Fruit fly (Drosophila melanogaster) whole organism, embryonic: ENCODE data around the gene zen2.

Experiments used
- B-H1 ChIP-seq: fragments of 200-800 bp; sonication (Bioruptor generic); IDR thresholded peaks from 3 replicates; pipeline ENCODE4 v1.3.6; 2022; ENCODE audit warnings: missing biosample characterization, missing genetic modification characterization
- CG10209 ChIP-seq: fragments of 200-800 bp; sonication (Bioruptor generic); optimal IDR thresholded peaks from 3 replicates; lab custom pipeline; 2017; ENCODE audit warnings: missing biosample characterization, mild to moderate bottlenecking, missing genetic modification characterization, missing genetic modification reagents
- CG10462 ChIP-seq: fragments of 200-800 bp; sonication (Bioruptor generic); optimal IDR thresholded peaks from 2 replicates; lab custom pipeline; 2016; ENCODE audit warnings: missing biosample characterization, missing genetic modification characterization
- CG12155 ChIP-seq: fragments of 200-800 bp; sonication (Bioruptor generic); optimal IDR thresholded peaks from 3 replicates; lab custom pipeline; 2016; ENCODE audit warnings: missing biosample characterization, missing genetic modification characterization
- CG12391 ChIP-seq: fragments of 200-800 bp; sonication (Bioruptor generic); optimal IDR thresholded peaks from 3 replicates; lab custom pipeline; 2018; ENCODE audit warnings: missing biosample characterization, mild to moderate bottlenecking, missing genetic modification characterization, moderate library complexity
- CG14441 ChIP-seq: fragments of 200-800 bp; sonication (Bioruptor generic); IDR thresholded peaks from 2 replicates; pipeline ENCODE4 v1.3.6; 2022; ENCODE audit warnings: missing biosample characterization, missing genetic modification characterization
- CG1529 ChIP-seq: fragments of 200-800 bp; sonication (Bioruptor generic); optimal IDR thresholded peaks from 3 replicates; lab custom pipeline; 2018; ENCODE audit warnings: missing biosample characterization, missing genetic modification characterization
- CG16815 ChIP-seq: fragments of 200-800 bp; sonication (Bioruptor generic); optimal IDR thresholded peaks from 3 replicates; lab custom pipeline; 2017; ENCODE audit warnings: missing biosample characterization, mild to moderate bottlenecking, missing genetic modification characterization
- CG17328 ChIP-seq: fragments of 200-800 bp; sonication (Bioruptor generic); IDR thresholded peaks from 2 replicates; pipeline ENCODE4 v1.3.6; 2022; ENCODE audit warnings: missing biosample characterization, missing genetic modification characterization
- CG17802 ChIP-seq: fragments of 200-800 bp; sonication (Bioruptor generic); optimal IDR thresholded peaks from 2 replicates; lab custom pipeline; 2018; ENCODE audit warnings: missing biosample characterization, mild to moderate bottlenecking, missing genetic modification characterization, moderate library complexity
- CG2199 ChIP-seq: fragments of 200-800 bp; sonication (Bioruptor generic); IDR thresholded peaks from 3 replicates; pipeline ENCODE4 v1.3.6; 2022; ENCODE audit warnings: missing biosample characterization, missing genetic modification characterization
- CG2712 ChIP-seq: fragments of 200-800 bp; optimal IDR thresholded peaks from 3 replicates; lab custom pipeline; 2019; ENCODE audit warnings: missing biosample characterization, mild to moderate bottlenecking, missing genetic modification characterization, moderate library complexity
- CG3847 ChIP-seq: fragments of 200-800 bp; sonication (Bioruptor generic); IDR thresholded peaks from 2 replicates; pipeline ENCODE4 v1.3.6; 2022; ENCODE audit warnings: missing biosample characterization, missing genetic modification characterization
- CG4820 ChIP-seq: fragments of 200-800 bp; sonication (Bioruptor generic); optimal IDR thresholded peaks from 3 replicates; lab custom pipeline; 2016; ENCODE audit warnings: missing biosample characterization, missing genetic modification characterization
- CG6254 ChIP-seq: fragments of 200-800 bp; sonication (Bioruptor generic); optimal IDR thresholded peaks from 3 replicates; lab custom pipeline; 2017; ENCODE audit warnings: mild to moderate bottlenecking, missing biosample characterization, missing genetic modification reagents, missing genetic modification characterization
- CG6654 ChIP-seq: fragments of 200-800 bp; sonication (Bioruptor generic); optimal IDR thresholded peaks from 2 replicates; lab custom pipeline; 2017; ENCODE audit warnings: missing biosample characterization, mild to moderate bottlenecking, missing genetic modification characterization
- CG6689 ChIP-seq: fragments of 200-800 bp; sonication (Bioruptor generic); IDR thresholded peaks from 2 replicates; pipeline ENCODE4 v1.3.6; 2022; ENCODE audit warnings: missing biosample characterization, missing genetic modification characterization
- CG7839 ChIP-seq: fragments of 200-800 bp; sonication (Bioruptor generic); optimal IDR thresholded peaks from 3 replicates; lab custom pipeline; 2018; ENCODE audit warnings: missing biosample characterization, mild to moderate bottlenecking, missing genetic modification characterization, moderate library complexity
- CG8359 ChIP-seq: fragments of 200-800 bp; sonication (Bioruptor generic); optimal IDR thresholded peaks from 2 replicates; lab custom pipeline; 2017; ENCODE audit warnings: missing biosample characterization, mild to moderate bottlenecking, missing genetic modification characterization, borderline replicate concordance
- CG9437 ChIP-seq: fragments of 200-800 bp; sonication (Bioruptor generic); optimal IDR thresholded peaks from 2 replicates; lab custom pipeline; 2018; ENCODE audit warnings: missing biosample characterization, mild to moderate bottlenecking, missing genetic modification characterization
- D ChIP-seq, 2 experiments: fragments of 200-800 bp in 1 of 2; fragments of >200 bp in 1 of 2; sonication (Bioruptor generic) in 1 of 2; optimal IDR thresholded peaks; 2 replicates in 1 of 2; 3 replicates in 1 of 2; lab custom pipeline; 2017; ENCODE audit warnings: mild to moderate bottlenecking in 1 of 2, missing biosample characterization in 1 of 2, missing genetic modification characterization in 1 of 2, missing genetic modification reagents in 1 of 2
- HmgD ChIP-seq: fragments of 200-800 bp; sonication (Bioruptor generic); optimal IDR thresholded peaks from 3 replicates; lab custom pipeline; 2016; ENCODE audit warnings: missing biosample characterization, missing genetic modification characterization
- Hsf ChIP-seq: fragments of 200-800 bp; sonication (Bioruptor generic); optimal IDR thresholded peaks from 3 replicates; lab custom pipeline; 2016; ENCODE audit warnings: missing biosample characterization, missing genetic modification characterization
- Nf-YC ChIP-seq: fragments of 200-800 bp; optimal IDR thresholded peaks from 3 replicates; lab custom pipeline; 2019; ENCODE audit warnings: missing biosample characterization, mild to moderate bottlenecking, missing genetic modification characterization, moderate library complexity
- Pdp1 ChIP-seq, 2 experiments: fragments of 200-800 bp; sonication (Bioruptor generic); optimal IDR thresholded peaks; 3 replicates each; lab custom pipeline; 2016; ENCODE audit warnings: missing biosample characterization in 2 of 2, missing genetic modification characterization in 2 of 2, mild to moderate bottlenecking in 1 of 2, moderate library complexity in 1 of 2
- Scr ChIP-seq: fragments of 200-800 bp; sonication (Bioruptor generic); IDR thresholded peaks from 2 replicates; pipeline ENCODE4 v1.3.6; 2022; ENCODE audit warnings: missing biosample characterization, missing genetic modification characterization; ENCODE audit not compliant: partially characterized antibody
- Sox102F ChIP-seq: fragments of 200-800 bp; sonication (Bioruptor generic); optimal IDR thresholded peaks from 2 replicates; lab custom pipeline; 2018; ENCODE audit warnings: missing biosample characterization, mild to moderate bottlenecking, missing genetic modification characterization, moderate library complexity
- Trl ChIP-seq, 3 experiments: fragments of >200 bp in 2 of 3; fragments of 200-800 bp in 1 of 3; sonication (Bioruptor generic) in 1 of 3; optimal IDR thresholded peaks; 2 replicates in 1 of 3; 3 replicates in 2 of 3; lab custom pipeline; 2016 to 2017; ENCODE audit warnings: missing biosample characterization in 1 of 3, missing genetic modification characterization in 1 of 3
- Xbp1 ChIP-seq: fragments of 200-800 bp; sonication (Bioruptor generic); optimal IDR thresholded peaks from 3 replicates; lab custom pipeline; 2016; ENCODE audit warnings: missing biosample characterization, mild to moderate bottlenecking, missing genetic modification characterization
- ap ChIP-seq: fragments of 200-800 bp; sonication (Bioruptor generic); IDR thresholded peaks from 2 replicates; pipeline ENCODE4 v1.3.6; 2022; ENCODE audit warnings: missing biosample characterization, missing genetic modification characterization
- ara ChIP-seq: fragments of 200-800 bp; sonication (Bioruptor generic); IDR thresholded peaks from 2 replicates; pipeline ENCODE4 v1.3.6; 2022; ENCODE audit warnings: missing biosample characterization, missing genetic modification characterization
- br ChIP-seq: fragments of >200 bp; optimal IDR thresholded peaks from 2 replicates; lab custom pipeline; 2017
- chif ChIP-seq, 2 experiments: fragments of 200-800 bp; sonication (Bioruptor generic); optimal IDR thresholded peaks; 3 replicates each; lab custom pipeline; 2016; ENCODE audit warnings: missing biosample characterization in 2 of 2, missing genetic modification characterization in 2 of 2
- eve ChIP-seq, 2 experiments: fragments of >200 bp; optimal IDR thresholded peaks; 2 replicates each; lab custom pipeline; 2017; ENCODE audit warnings: missing biosample characterization in 2 of 2, missing genetic modification characterization in 2 of 2
- fd102C ChIP-seq: fragments of 200-800 bp; sonication (Bioruptor generic); optimal IDR thresholded peaks from 2 replicates; lab custom pipeline; 2018; ENCODE audit warnings: missing biosample characterization, mild to moderate bottlenecking, missing genetic modification characterization, moderate library complexity
- gsb-n ChIP-seq: fragments of 200-800 bp; sonication (Bioruptor generic); optimal IDR thresholded peaks from 3 replicates; lab custom pipeline; 2018; ENCODE audit warnings: missing biosample characterization, mild to moderate bottlenecking, missing genetic modification characterization
- gt ChIP-seq: fragments of 200-800 bp; sonication (Bioruptor generic); IDR thresholded peaks from 2 replicates; pipeline ENCODE4 v1.3.6; 2022; ENCODE audit warnings: missing biosample characterization, missing genetic modification characterization
- ken ChIP-seq: fragments of 200-800 bp; sonication (Bioruptor generic); IDR thresholded peaks from 3 replicates; pipeline ENCODE4 v1.3.6; 2022; ENCODE audit warnings: missing biosample characterization, missing genetic modification characterization
- lola ChIP-seq, 3 experiments: fragments of >200 bp in 2 of 3; fragments of 200-800 bp in 1 of 3; sonication (Bioruptor generic) in 1 of 3; optimal IDR thresholded peaks; 2 replicates each; lab custom pipeline; 2017 to 2019; ENCODE audit warnings: missing biosample characterization in 3 of 3, missing genetic modification characterization in 3 of 3, mild to moderate bottlenecking in 1 of 3, moderate library complexity in 1 of 3
- onecut ChIP-seq: fragments of 200-800 bp; sonication (Bioruptor generic); IDR thresholded peaks from 2 replicates; pipeline ENCODE4 v1.3.6; 2022; ENCODE audit warnings: missing biosample characterization, missing genetic modification characterization
- pb ChIP-seq: fragments of 200-800 bp; sonication (Bioruptor generic); optimal IDR thresholded peaks from 3 replicates; lab custom pipeline; 2016; ENCODE audit warnings: missing biosample characterization, missing genetic modification characterization
- peb ChIP-seq: fragments of 200-800 bp; sonication (Bioruptor generic); IDR thresholded peaks from 2 replicates; pipeline ENCODE4 v1.3.6; 2022; ENCODE audit warnings: missing biosample characterization, missing genetic modification characterization
- phol ChIP-seq: fragments of 200-800 bp; sonication (Bioruptor generic); optimal IDR thresholded peaks from 3 replicates; lab custom pipeline; 2018; ENCODE audit warnings: missing biosample characterization, mild to moderate bottlenecking, missing genetic modification characterization, moderate library complexity
- pum ChIP-seq: fragments of 200-800 bp; sonication (Bioruptor generic); optimal IDR thresholded peaks from 2 replicates; lab custom pipeline; 2016; ENCODE audit warnings: missing biosample characterization, missing genetic modification characterization
- pzg ChIP-seq: fragments of 200-800 bp; sonication (Bioruptor generic); optimal IDR thresholded peaks from 3 replicates; lab custom pipeline; 2018; ENCODE audit warnings: missing biosample characterization, mild to moderate bottlenecking, missing genetic modification characterization, moderate library complexity
- tll ChIP-seq, 2 experiments: fragments of 200-800 bp in 1 of 2; fragments of >200 bp in 1 of 2; sonication (Bioruptor generic) in 1 of 2; optimal IDR thresholded peaks; 2 replicates each; lab custom pipeline; 2017 to 2019; ENCODE audit warnings: missing biosample characterization in 2 of 2, missing genetic modification characterization in 2 of 2, mild to moderate bottlenecking in 1 of 2, moderate library complexity in 1 of 2
- tx ChIP-seq: fragments of 200-800 bp; sonication (Bioruptor generic); optimal IDR thresholded peaks from 2 replicates; lab custom pipeline; 2016; ENCODE audit warnings: missing biosample characterization, missing genetic modification characterization
- zen ChIP-seq: fragments of 200-800 bp; sonication (Bioruptor generic); optimal IDR thresholded peaks from 3 replicates; lab custom pipeline; 2018; ENCODE audit warnings: missing biosample characterization, mild to moderate bottlenecking, missing genetic modification characterization, moderate library complexity

zen2 gene

DNA sequence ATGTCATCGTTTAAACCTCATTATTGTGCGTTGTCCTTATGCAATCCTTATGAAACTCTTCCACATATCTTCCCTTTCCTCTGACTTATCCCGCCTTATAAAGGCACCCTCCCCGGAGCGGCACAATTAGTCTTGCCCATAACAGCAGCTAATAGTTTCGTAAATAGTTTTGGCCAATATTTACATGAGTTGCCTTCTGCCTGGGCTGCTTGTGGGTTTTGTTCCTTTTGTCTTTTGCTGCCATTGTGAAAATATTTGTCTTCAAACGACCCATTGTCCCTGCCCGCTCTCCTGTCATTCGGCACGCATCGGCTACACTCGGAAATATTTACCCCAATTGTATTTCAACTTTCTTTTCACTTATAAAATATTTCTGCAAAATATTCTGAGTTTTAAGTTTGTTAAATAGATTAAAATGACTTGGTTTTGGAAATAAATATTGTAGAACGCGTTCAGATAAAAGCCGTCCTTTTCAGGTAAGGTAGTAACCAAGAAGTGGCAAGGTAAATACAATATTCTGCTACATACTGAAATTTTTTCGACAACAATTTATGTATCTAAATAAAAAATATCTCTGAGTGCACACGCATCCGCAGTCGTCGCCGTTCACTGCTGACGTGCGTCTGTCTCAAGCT, 20.3 kb downstream of the zen2 start (continued):
- TF ChIP-seq lola (GFP tag; optimal IDR thresholded peaks at IDR 0.05; lab: Kevin White, UChicago) (peak in 1 of 3 experiments; percentile 77), CG16815 (GFP tag; lab: Kevin White, UChicago) (peak; percentile 1), CG9437 (GFP tag; lab: Kevin White, UChicago) (peak; percentile 11), Pdp1 (GFP tag; optimal IDR thresholded peaks at IDR 0.05; lab: Kevin White, UChicago) (peak in 1 of 2 experiments; percentile 37), pb (GFP tag; lab: Kevin White, UChicago) (peak; percentile 30), B-H1 (GFP tag; lab: Robert Waterston, UW) (no peak), CG7839 (tag; lab: Kevin White, UChicago) (peak; percentile 47), CG6654 (GFP tag; lab: Kevin White, UChicago) (peak; percentile 13), Hsf (peak; percentile 40), CG6689 (GFP tag; lab: Robert Waterston, UW) (0 out of 2 replicates have a peak, but pooled peaks have one; percentile 22), CG8359 (peak; percentile 34), ara (GFP tag; lab: Robert Waterston, UW) (0 out of 2 replicates have a peak, but pooled peaks have one; percentile 40), Nf-YC (tag; lab: Kevin White, UChicago) (no peak), br (lab: Kevin White, UChicago) (no peak), onecut (0 out of 2 replicates have a peak, but pooled peaks have one; percentile 18), zen (peak; percentile 94), CG2199 (GFP tag; lab: Robert Waterston, UW) (no peak), Sox102F (GFP tag; lab: Kevin White, UChicago) (peak; percentile 27), Xbp1 (GFP tag; lab: Kevin White, UChicago) (peak; percentile 37), CG6254 (peak; percentile 27), CG17802 (tag; lab: Kevin White, UChicago) (no peak), tx (GFP tag; lab: Kevin White, UChicago) (no peak), CG2712 (peak; percentile 74), CG1529 (GFP tag; lab: Kevin White, UChicago) (peak; percentile 19), ken (GFP tag; lab: Robert Waterston, UW) (0 out of 3 replicates have a peak, but pooled peaks have one; percentile 31), pzg (no peak), CG3847 (GFP tag; lab: Robert Waterston, UW) (no peak), CG4820 (GFP tag; lab: Kevin White, UChicago) (peak; percentile 50), pum (GFP tag; lab: Kevin White, UChicago) (peak; percentile 36), peb (GFP tag; lab: Robert Waterston, UW) (no peak), CG14441 (GFP tag; lab: Robert Waterston, UW) (0 out of 2 replicates have a peak, but pooled peaks have one; percentile 34), tll (GFP tag; optimal IDR thresholded peaks at IDR 0.05; lab: Kevin White, UChicago) (peak in 1 of 2 experiments; percentile 94), D (optimal IDR thresholded peaks at IDR 0.05; lab: Kevin White, UChicago) (peak; percentile 59), D (GFP tag; optimal IDR thresholded peaks at IDR 0.05; lab: Kevin White, UChicago) (peak; percentile 66), CG10209 (GFP tag; lab: Kevin White, UChicago) (peak; percentile 7), CG10462 (GFP tag; lab: Kevin White, UChicago) (no peak), Scr (GFP tag; lab: Robert Waterston, UW) (no peak), ap (GFP tag; lab: Robert Waterston, UW) (no peak), chif (GFP tag; optimal IDR thresholded peaks at IDR 0.05; lab: Kevin White, UChicago) (peak in 1 of 2 experiments; percentile 35), phol (peak; percentile 71), gsb-n (tag; lab: Kevin White, UChicago) (peak; percentile 67), CG12155 (GFP tag; lab: Kevin White, UChicago) (no peak), HmgD (GFP tag; lab: Kevin White, UChicago) (no peak), gt (GFP tag; lab: Robert Waterston, UW) (no peak), CG12391 (tag; lab: Kevin White, UChicago) (peak; percentile 48), Trl (optimal IDR thresholded peaks at IDR 0.05; lab: Kevin White, UChicago) (no peak), Trl (GFP tag; optimal IDR thresholded peaks at IDR 0.05; lab: Kevin White, UChicago) (no peak), CG17328 (0 out of 2 replicates have a peak, but pooled peaks have one; percentile 22), eve (GFP tag; optimal IDR thresholded peaks at IDR 0.05; lab: Kevin White, UChicago) (peak in 1 of 2 experiments; percentile 68), fd102C (peak; percentile 64)
